Worm (Caenorhabditis elegans) whole organism, midembryonic: ENCODE data around the gene ZK666.14.

Experiments
- klf-2 ChIP-seq: fragments of 200-800 bp; sonication (Bioruptor generic); conservative IDR thresholded peaks from 2 replicates; pipeline ENCODE4 v1.3.6; 2022; ENCODE audit warnings: missing genetic modification reagents, missing genetic modification characterization, missing compliant biosample characterization
- ztf-29 ChIP-seq: fragments of 200-800 bp; sonication (Bioruptor generic); IDR thresholded peaks from 2 replicates; pipeline ENCODE4 v1.3.6; 2022; ENCODE audit warnings: missing genetic modification reagents, missing genetic modification characterization, missing compliant biosample characterization

- TF ChIP-seq klf-2 (GFP tag; lab: Robert Waterston, UW) (no peak), ztf-29 (GFP tag; lab: Robert Waterston, UW) (no peak)
Observed at ce11 chrII:10486738-10487137, 7.8 kb upstream of the ZK666.14 start, which contains the start of gene ZK666.15.
